Fruit fly (Drosophila melanogaster) whole organism, embryonic: Measurements from ENCODE around the gene ball.

Experiments
- Asciz ChIP-seq: fragments of 200-800 bp; sonication (Bioruptor generic); optimal IDR thresholded peaks from 2 replicates; lab custom pipeline; 2017; ENCODE audit warnings: missing biosample characterization, mild to moderate bottlenecking, missing genetic modification characterization, missing genetic modification reagents
- Bteb2 ChIP-seq: fragments of 200-800 bp; sonication (Bioruptor generic); optimal IDR thresholded peaks from 2 replicates; lab custom pipeline; 2016; ENCODE audit warnings: missing biosample characterization, missing genetic modification characterization
- CG10366 ChIP-seq: fragments of 200-800 bp; sonication (Bioruptor generic); IDR thresholded peaks from 2 replicates; pipeline ENCODE4 v1.3.6; 2022; ENCODE audit warnings: missing biosample characterization, missing genetic modification characterization
- CG14667 ChIP-seq: fragments of 200-800 bp; sonication (Bioruptor generic); IDR thresholded peaks from 2 replicates; pipeline ENCODE4 v1.3.6; 2022; ENCODE audit warnings: missing biosample characterization, missing genetic modification characterization
- CG17359 ChIP-seq: fragments of 200-800 bp; sonication (Bioruptor generic); optimal IDR thresholded peaks from 3 replicates; lab custom pipeline; 2018; ENCODE audit warnings: missing biosample characterization, mild to moderate bottlenecking, missing genetic modification characterization, moderate library complexity
- CG17829 ChIP-seq: fragments of 200-800 bp; optimal IDR thresholded peaks from 2 replicates; lab custom pipeline; 2019; ENCODE audit warnings: missing biosample characterization, mild to moderate bottlenecking, missing genetic modification characterization, moderate library complexity
- CG17912 ChIP-seq: fragments of 200-800 bp; sonication (Bioruptor generic); optimal IDR thresholded peaks from 2 replicates; lab custom pipeline; 2018; ENCODE audit warnings: missing biosample characterization, mild to moderate bottlenecking, missing genetic modification characterization
- CG18262 ChIP-seq: fragments of 200-800 bp; optimal IDR thresholded peaks from 3 replicates; lab custom pipeline; 2019; ENCODE audit warnings: missing biosample characterization, mild to moderate bottlenecking, missing genetic modification characterization, moderate library complexity
- CG2712 ChIP-seq: fragments of 200-800 bp; optimal IDR thresholded peaks from 3 replicates; lab custom pipeline; 2019; ENCODE audit warnings: missing biosample characterization, mild to moderate bottlenecking, missing genetic modification characterization, moderate library complexity
- CG3065 ChIP-seq: fragments of 200-800 bp; sonication (Bioruptor generic); optimal IDR thresholded peaks from 2 replicates; lab custom pipeline; 2016; ENCODE audit warnings: missing biosample characterization, missing genetic modification characterization
- CG31441 ChIP-seq: fragments of 200-800 bp; sonication (Bioruptor generic); IDR thresholded peaks from 2 replicates; pipeline ENCODE4 v1.3.6; 2022; ENCODE audit warnings: missing biosample characterization, missing genetic modification characterization
- CG4707 ChIP-seq: fragments of 200-800 bp; sonication (Bioruptor generic); optimal IDR thresholded peaks from 2 replicates; lab custom pipeline; 2018; ENCODE audit warnings: missing biosample characterization, mild to moderate bottlenecking, missing genetic modification characterization, moderate library complexity
- CG6654 ChIP-seq: fragments of 200-800 bp; sonication (Bioruptor generic); optimal IDR thresholded peaks from 2 replicates; lab custom pipeline; 2017; ENCODE audit warnings: missing biosample characterization, mild to moderate bottlenecking, missing genetic modification characterization
- CG7839 ChIP-seq: fragments of 200-800 bp; sonication (Bioruptor generic); optimal IDR thresholded peaks from 3 replicates; lab custom pipeline; 2018; ENCODE audit warnings: missing biosample characterization, mild to moderate bottlenecking, missing genetic modification characterization, moderate library complexity
- CG7987 ChIP-seq: fragments of 200-800 bp; sonication (Bioruptor generic); optimal IDR thresholded peaks from 2 replicates; lab custom pipeline; 2018; ENCODE audit warnings: missing biosample characterization, mild to moderate bottlenecking, missing genetic modification characterization, moderate library complexity
- CG8281 ChIP-seq: fragments of 200-800 bp; sonication (Bioruptor generic); optimal IDR thresholded peaks from 2 replicates; lab custom pipeline; 2018; ENCODE audit warnings: missing biosample characterization, mild to moderate bottlenecking, missing genetic modification characterization, moderate library complexity
- CG9727 ChIP-seq: fragments of 200-800 bp; sonication (Bioruptor generic); optimal IDR thresholded peaks from 3 replicates; lab custom pipeline; 2017; ENCODE audit warnings: missing biosample characterization, mild to moderate bottlenecking, missing genetic modification characterization
- CrebB ChIP-seq: fragments of 200-800 bp; sonication (Bioruptor generic); optimal IDR thresholded peaks from 3 replicates; lab custom pipeline; 2018; ENCODE audit warnings: missing biosample characterization, mild to moderate bottlenecking, missing genetic modification characterization
- Dad ChIP-seq: fragments of 200-800 bp; sonication (Bioruptor generic); optimal IDR thresholded peaks from 3 replicates; lab custom pipeline; 2016; ENCODE audit warnings: missing biosample characterization, missing genetic modification characterization
- Dbx ChIP-seq: fragments of 200-800 bp; sonication (Bioruptor generic); IDR thresholded peaks from 3 replicates; pipeline ENCODE4 v1.3.6; 2022; ENCODE audit warnings: missing biosample characterization, missing genetic modification characterization
- Dip3 ChIP-seq: fragments of 200-800 bp; sonication (Bioruptor generic); optimal IDR thresholded peaks from 3 replicates; lab custom pipeline; 2016; ENCODE audit warnings: missing biosample characterization, missing genetic modification characterization
- Drgx ChIP-seq: fragments of 200-800 bp; sonication (Bioruptor generic); IDR thresholded peaks from 2 replicates; pipeline ENCODE4 v1.3.6; 2022; ENCODE audit warnings: missing biosample characterization, missing genetic modification characterization
- HHEX ChIP-seq: fragments of 200-800 bp; sonication (Bioruptor generic); optimal IDR thresholded peaks from 3 replicates; lab custom pipeline; 2017; ENCODE audit warnings: missing biosample characterization, mild to moderate bottlenecking, missing genetic modification characterization, missing genetic modification reagents
- HLH4C ChIP-seq: fragments of 200-800 bp; sonication (Bioruptor generic); IDR thresholded peaks from 3 replicates; pipeline ENCODE4 v1.3.6; 2022; ENCODE audit warnings: missing biosample characterization, missing genetic modification characterization; ENCODE audit not compliant: partially characterized antibody
- Hand ChIP-seq: fragments of 200-800 bp; sonication (Bioruptor generic); optimal IDR thresholded peaks from 2 replicates; lab custom pipeline; 2017; ENCODE audit warnings: mild to moderate bottlenecking, missing biosample characterization, missing genetic modification reagents, missing genetic modification characterization
- Hr51 ChIP-seq, 2 experiments: fragments of 200-800 bp; sonication (Bioruptor generic); optimal IDR thresholded peaks; 2 replicates in 1 of 2; 3 replicates in 1 of 2; lab custom pipeline; 2016 to 2018; ENCODE audit warnings: missing biosample characterization in 2 of 2, missing genetic modification characterization in 2 of 2, mild to moderate bottlenecking in 1 of 2, moderate library complexity in 1 of 2
- Pdp1 ChIP-seq, 2 experiments: fragments of 200-800 bp; sonication (Bioruptor generic); optimal IDR thresholded peaks; 3 replicates each; lab custom pipeline; 2016; ENCODE audit warnings: missing biosample characterization in 2 of 2, missing genetic modification characterization in 2 of 2, mild to moderate bottlenecking in 1 of 2, moderate library complexity in 1 of 2
- Sry-β ChIP-seq: fragments of 200-800 bp; sonication (Bioruptor generic); optimal IDR thresholded peaks from 2 replicates; lab custom pipeline; 2018; ENCODE audit warnings: missing biosample characterization, mild to moderate bottlenecking, missing genetic modification characterization, moderate library complexity
- amos ChIP-seq: fragments of 200-800 bp; sonication (Bioruptor generic); IDR thresholded peaks from 2 replicates; pipeline ENCODE4 v1.3.6; 2022; ENCODE audit warnings: missing biosample characterization, missing genetic modification characterization; ENCODE audit not compliant: partially characterized antibody
- caup ChIP-seq: fragments of 200-800 bp; sonication (Bioruptor generic); optimal IDR thresholded peaks from 3 replicates; lab custom pipeline; 2017; ENCODE audit warnings: missing biosample characterization, mild to moderate bottlenecking, missing genetic modification characterization, moderate library complexity; ENCODE audit not compliant: severe bottlenecking
- chinmo ChIP-seq: fragments of 200-800 bp; sonication (Bioruptor generic); IDR thresholded peaks from 4 replicates; pipeline ENCODE4 v1.3.6; 2022; ENCODE audit warnings: missing biosample characterization, missing genetic modification characterization; ENCODE audit not compliant: partially characterized antibody
- crc ChIP-seq: fragments of 200-800 bp; sonication (Bioruptor generic); optimal IDR thresholded peaks from 2 replicates; lab custom pipeline; 2016; ENCODE audit warnings: missing biosample characterization, missing genetic modification characterization
- ewg ChIP-seq: fragments of 200-800 bp; sonication (Bioruptor generic); optimal IDR thresholded peaks from 3 replicates; lab custom pipeline; 2017; ENCODE audit warnings: mild to moderate bottlenecking, missing biosample characterization, missing genetic modification reagents, missing genetic modification characterization
- eyg ChIP-seq: fragments of 200-800 bp; sonication (Bioruptor generic); optimal IDR thresholded peaks from 3 replicates; lab custom pipeline; 2016; ENCODE audit warnings: missing biosample characterization, missing genetic modification characterization
- h ChIP-seq: fragments of >200 bp; optimal IDR thresholded peaks from 2 replicates; lab custom pipeline; 2017
- inv ChIP-seq: fragments of 200-800 bp; sonication (Bioruptor generic); IDR thresholded peaks from 2 replicates; pipeline ENCODE4 v1.3.6; 2022; ENCODE audit warnings: missing biosample characterization, missing genetic modification characterization; ENCODE audit not compliant: partially characterized antibody
- ken ChIP-seq: fragments of 200-800 bp; sonication (Bioruptor generic); IDR thresholded peaks from 3 replicates; pipeline ENCODE4 v1.3.6; 2022; ENCODE audit warnings: missing biosample characterization, missing genetic modification characterization
- klu ChIP-seq: fragments of 200-800 bp; sonication (Bioruptor generic); IDR thresholded peaks from 2 replicates; pipeline ENCODE4 v1.3.6; 2022; ENCODE audit warnings: missing biosample characterization, missing genetic modification characterization
- lilli ChIP-seq: fragments of 200-800 bp; sonication (Bioruptor generic); optimal IDR thresholded peaks from 3 replicates; lab custom pipeline; 2016; ENCODE audit warnings: missing biosample characterization, missing genetic modification characterization
- maf-S ChIP-seq: fragments of 200-800 bp; sonication (Bioruptor generic); optimal IDR thresholded peaks from 2 replicates; lab custom pipeline; 2016; ENCODE audit warnings: missing biosample characterization, missing genetic modification characterization
- oc ChIP-seq: fragments of 200-800 bp; sonication (Bioruptor generic); optimal IDR thresholded peaks from 2 replicates; lab custom pipeline; 2018; ENCODE audit warnings: missing biosample characterization, mild to moderate bottlenecking, missing genetic modification characterization, moderate library complexity
- pan ChIP-seq, 4 experiments: fragments of >200 bp in 3 of 4; fragments of 200-800 bp in 1 of 4; sonication (Bioruptor generic) in 1 of 4; optimal IDR thresholded peaks in 3 of 4; IDR thresholded peaks in 1 of 4; 2 replicates each; pipeline versions ENCODE4 v1.3.6 to Lab custom; 2017 to 2022; ENCODE audit warnings: missing biosample characterization in 2 of 4, missing genetic modification characterization in 2 of 4, mixed read lengths in 1 of 4
- pfk ChIP-seq: fragments of 200-800 bp; sonication (Bioruptor generic); optimal IDR thresholded peaks from 2 replicates; lab custom pipeline; 2018; ENCODE audit warnings: missing biosample characterization, mild to moderate bottlenecking, missing genetic modification characterization, moderate library complexity
- pum ChIP-seq: fragments of 200-800 bp; sonication (Bioruptor generic); optimal IDR thresholded peaks from 2 replicates; lab custom pipeline; 2016; ENCODE audit warnings: missing biosample characterization, missing genetic modification characterization
- run ChIP-seq: fragments of 200-800 bp; sonication (Bioruptor generic); optimal IDR thresholded peaks from 3 replicates; lab custom pipeline; 2018; ENCODE audit warnings: missing biosample characterization, mild to moderate bottlenecking, missing genetic modification characterization
- scrt ChIP-seq: fragments of 200-800 bp; sonication (Bioruptor generic); optimal IDR thresholded peaks from 2 replicates; lab custom pipeline; 2018; ENCODE audit warnings: missing biosample characterization, mild to moderate bottlenecking, missing genetic modification characterization, moderate library complexity
- sisA ChIP-seq: fragments of 200-800 bp; sonication (Bioruptor generic); IDR thresholded peaks from 2 replicates; pipeline ENCODE4 v1.3.6; 2022; ENCODE audit warnings: missing biosample characterization, missing genetic modification characterization
- slbo ChIP-seq: fragments of 200-800 bp; sonication (Bioruptor generic); IDR thresholded peaks from 2 replicates; pipeline ENCODE4 v1.3.6; 2022; ENCODE audit warnings: missing biosample characterization, missing genetic modification characterization
- tx ChIP-seq: fragments of 200-800 bp; sonication (Bioruptor generic); optimal IDR thresholded peaks from 2 replicates; lab custom pipeline; 2016; ENCODE audit warnings: missing biosample characterization, missing genetic modification characterization
- wdn ChIP-seq: fragments of 200-800 bp; sonication (Bioruptor generic); IDR thresholded peaks from 2 replicates; pipeline ENCODE4 v1.3.6; 2022; ENCODE audit warnings: missing biosample characterization, missing genetic modification characterization

ball gene

dm6 chr3R:26899982-26900381 is 33.4 kb upstream of the ball start (continued):
- peak; percentile 51; the same call in 1 of the 3 replicates for TF ChIP-seq ken (GFP tag; lab: Robert Waterston, UW)
- no peak for TF ChIP-seq Pdp1 (GFP tag; optimal IDR thresholded peaks at IDR 0.05; lab: Kevin White, UChicago)
- peak; percentile 45 for TF ChIP-seq CG7839 (tag; lab: Kevin White, UChicago)
- peak in 1 of 2 experiments; percentile 42 for TF ChIP-seq Hr51 (GFP tag; optimal IDR thresholded peaks at IDR 0.05; lab: Kevin White, UChicago)
- no peak for TF ChIP-seq tx (GFP tag; lab: Kevin White, UChicago)
- TF ChIP-seq sisA (GFP tag; lab: Robert Waterston, UW), result peak; percentile 67
- TF ChIP-seq h (lab: Kevin White, UChicago), result no peak
- TF ChIP-seq Hand, result no peak
- TF ChIP-seq ewg (GFP tag; lab: Kevin White, UChicago), result peak; percentile 14
- no peak for TF ChIP-seq CG8281 (tag; lab: Kevin White, UChicago)
- peak; percentile 32; the same call in 1 of the 2 replicates for TF ChIP-seq CG14667 (GFP tag; lab: Robert Waterston, UW)
- no peak for TF ChIP-seq CG3065 (GFP tag; lab: Kevin White, UChicago)
- peak; percentile 58 for TF ChIP-seq CG18262
- TF ChIP-seq HHEX (GFP tag; lab: Kevin White, UChicago), result no peak
- TF ChIP-seq Asciz (GFP tag; lab: Kevin White, UChicago), result peak; percentile 43
- TF ChIP-seq run (tag; lab: Kevin White, UChicago), result no peak
- TF ChIP-seq CG9727 (GFP tag; lab: Kevin White, UChicago), result no peak
- TF ChIP-seq oc, result peak; percentile 65
- peak; percentile 67 for TF ChIP-seq CG17359 (tag; lab: Kevin White, UChicago)
- peak; percentile 30 for TF ChIP-seq CG17829 (tag; lab: Kevin White, UChicago)
- TF ChIP-seq chinmo (GFP tag; lab: Robert Waterston, UW), result no peak
- TF ChIP-seq CG7987 (GFP tag; lab: Kevin White, UChicago), result no peak
- no peak for TF ChIP-seq Dad (GFP tag; lab: Kevin White, UChicago)
- TF ChIP-seq slbo (GFP tag; lab: Robert Waterston, UW), result no peak; the same call in 1 of the 2 replicates
- peak; percentile 74 for TF ChIP-seq Drgx (GFP tag; lab: Robert Waterston, UW)
- no peak for TF ChIP-seq pfk (GFP tag; lab: Kevin White, UChicago)
- TF ChIP-seq crc (GFP tag; lab: Kevin White, UChicago), result no peak
- TF ChIP-seq caup (GFP tag; lab: Kevin White, UChicago), result no peak
- no peak for TF ChIP-seq CG6654 (GFP tag; lab: Kevin White, UChicago)
- no peak for TF ChIP-seq inv (GFP tag; lab: Robert Waterston, UW)
- TF ChIP-seq Dbx (GFP tag; lab: Robert Waterston, UW), result no peak
- TF ChIP-seq lilli (GFP tag; lab: Kevin White, UChicago), result peak; percentile 11
- peak; percentile 44; the same call in 1 of the 2 replicates for TF ChIP-seq CG31441 (GFP tag; lab: Robert Waterston, UW)
- no peak for TF ChIP-seq HLH4C (GFP tag; lab: Robert Waterston, UW)
- TF ChIP-seq scrt (GFP tag; lab: Kevin White, UChicago), result no peak
- peak; percentile 61 for TF ChIP-seq CG2712
- no peak for TF ChIP-seq amos (GFP tag; lab: Robert Waterston, UW)
- TF ChIP-seq wdn (GFP tag; lab: Robert Waterston, UW), result no peak
- TF ChIP-seq CG17912 (GFP tag; lab: Kevin White, UChicago), result no peak
- no peak for TF ChIP-seq maf-S
- TF ChIP-seq Bteb2 (GFP tag; lab: Kevin White, UChicago), result no peak
- no peak for TF ChIP-seq CrebB (tag; lab: Kevin White, UChicago)
- no peak for TF ChIP-seq pan (optimal IDR thresholded peaks at IDR 0.05; lab: Kevin White, UChicago)
- peak in 1 of 2 experiments; percentile 65 for TF ChIP-seq pan (GFP tag; optimal IDR thresholded peaks at IDR 0.05 in 1 of 2, IDR thresholded peaks at IDR 0.05 in 1 of 2)
- TF ChIP-seq CG10366 (GFP tag; lab: Robert Waterston, UW), result peak; percentile 51; the same call in 1 of the 2 replicates
- no peak for TF ChIP-seq Dip3
- no peak for TF ChIP-seq Sry-β (GFP tag; lab: Kevin White, UChicago)
- no peak for TF ChIP-seq eyg (GFP tag; lab: Kevin White, UChicago)
- no peak for TF ChIP-seq klu (GFP tag; lab: Robert Waterston, UW)
- no peak for TF ChIP-seq CG4707
- TF ChIP-seq pum (GFP tag; lab: Kevin White, UChicago), result no peak
